Worm (Caenorhabditis elegans) whole organism, L3 larva: ENCODE results near the gene ZK1010.10.

ENCODE experiments used
- ceh-82 ChIP-seq: fragments of 150-350 bp; optimal IDR thresholded peaks from 2 replicates; lab custom pipeline; 2014; ENCODE audit warnings: missing biosample characterization, missing genetic modification characterization
- egl-27 ChIP-seq: sonication (generic microtip); optimal IDR thresholded peaks from 4 replicates; lab custom pipeline; 2017; ENCODE audit warnings: missing biosample characterization, missing genetic modification reagents, missing genetic modification characterization
- elt-3 ChIP-seq, 3 experiments: fragments of 150-350 bp in 1 of 3; sonication (generic microtip) in 2 of 3; optimal IDR thresholded peaks; 2 replicates in 2 of 3; 4 replicates in 1 of 3; lab custom pipeline; 2014 to 2017; ENCODE audit warnings: missing biosample characterization in 3 of 3, missing genetic modification characterization in 3 of 3
- fkh-10 ChIP-seq: sonication (generic microtip); optimal IDR thresholded peaks from 2 replicates; lab custom pipeline; 2017; ENCODE audit warnings: missing biosample characterization, missing genetic modification reagents, missing genetic modification characterization
- lin-15B ChIP-seq: fragments of 150-350 bp; optimal IDR thresholded peaks from 2 replicates; lab custom pipeline; 2014; ENCODE audit warnings: missing biosample characterization, missing genetic modification characterization
- nhr-12 ChIP-seq: fragments of 150-350 bp; optimal IDR thresholded peaks from 2 replicates; lab custom pipeline; 2014; ENCODE audit warnings: missing biosample characterization, missing genetic modification characterization
- nhr-28 ChIP-seq: fragments of 150-350 bp; optimal IDR thresholded peaks from 2 replicates; lab custom pipeline; 2014; ENCODE audit warnings: missing biosample characterization, missing genetic modification characterization
- nhr-77 ChIP-seq: fragments of 150-350 bp; optimal IDR thresholded peaks from 2 replicates; lab custom pipeline; 2014; ENCODE audit warnings: missing biosample characterization, missing genetic modification characterization
- sea-2 ChIP-seq: fragments of 150-350 bp; sonication (generic microtip); optimal IDR thresholded peaks from 4 replicates; lab custom pipeline; 2014; ENCODE audit warnings: missing biosample characterization, missing genetic modification reagents, missing genetic modification characterization
- skn-1 ChIP-seq: fragments of 150-350 bp; optimal IDR thresholded peaks from 2 replicates; lab custom pipeline; 2014; ENCODE audit warnings: missing biosample characterization, missing genetic modification characterization
- snpc-4 ChIP-seq: fragments of 150-350 bp; optimal IDR thresholded peaks from 2 replicates; lab custom pipeline; 2014; ENCODE audit warnings: missing biosample characterization, missing genetic modification characterization
- ztf-11 ChIP-seq: fragments of 150-350 bp; optimal IDR thresholded peaks from 2 replicates; lab custom pipeline; 2014; ENCODE audit warnings: missing biosample characterization, missing genetic modification characterization

DNA sequence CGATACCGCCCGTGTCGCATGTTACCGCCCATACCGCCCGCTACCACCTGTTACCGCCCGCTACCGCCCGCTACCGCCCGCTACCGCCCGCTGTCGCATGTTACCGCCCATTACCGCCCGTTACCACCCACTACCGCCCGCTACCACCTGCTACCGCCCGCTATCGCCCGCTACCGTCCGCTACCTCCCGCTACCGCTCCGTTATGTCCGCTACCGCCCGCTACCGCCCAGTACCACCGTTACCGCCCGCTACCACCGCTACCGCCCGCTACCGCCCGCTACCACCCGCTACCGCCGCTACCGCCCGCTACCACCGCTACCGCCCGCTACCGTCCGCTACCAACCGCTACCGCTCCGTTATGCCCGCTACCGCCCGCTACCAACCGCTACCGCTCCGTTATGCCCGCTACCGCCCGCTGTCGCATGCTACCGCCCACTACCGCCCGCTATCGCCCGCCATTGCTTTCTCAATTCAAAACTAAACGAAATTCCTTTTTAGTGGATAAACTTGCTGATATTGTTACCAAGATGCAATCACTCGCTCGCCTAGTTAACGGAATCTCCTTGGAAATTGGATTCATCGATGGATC lies 30.3 kb downstream of the ZK1010.10 start:
- TF ChIP-seq ceh-82 (tag; lab: Kevin White, UChicago) = no peak
- TF ChIP-seq lin-15B = no peak
- no peak for TF ChIP-seq sea-2
- TF ChIP-seq ztf-11 (tag; lab: Kevin White, UChicago) = no peak
- TF ChIP-seq fkh-10 (GFP tag; lab: Kevin White, UChicago) = no peak
- TF ChIP-seq nhr-12 = no peak
- no peak for TF ChIP-seq egl-27 (tag; lab: Kevin White, UChicago)
- TF ChIP-seq snpc-4 = no peak
- no peak for TF ChIP-seq elt-3 (tag; optimal IDR thresholded peaks at IDR 0.05; lab: Kevin White, UChicago)
- TF ChIP-seq nhr-77 = no peak
- TF ChIP-seq nhr-28 = no peak
- TF ChIP-seq skn-1 (tag; lab: Kevin White, UChicago) = no peak
